Worm (Caenorhabditis elegans) whole organism, L1 larva: ENCODE results near the gene R02D5.4.

Experiments used
- C16A3.4 ChIP-seq: fragments of 150-350 bp; optimal IDR thresholded peaks from 2 replicates; lab custom pipeline; 2014; ENCODE audit warnings: missing biosample characterization, missing genetic modification characterization
- F16B12.6 ChIP-seq: fragments of 150-350 bp; optimal IDR thresholded peaks from 2 replicates; lab custom pipeline; 2014; ENCODE audit warnings: missing biosample characterization, missing genetic modification characterization
- Y116A8C.19 ChIP-seq: sonication (generic microtip); optimal IDR thresholded peaks from 2 replicates; lab custom pipeline; 2016; ENCODE audit warnings: missing compliant biosample characterization, missing genetic modification characterization, borderline replicate concordance
- blmp-1 ChIP-seq: fragments of 150-350 bp; optimal IDR thresholded peaks from 2 replicates; lab custom pipeline; 2014; ENCODE audit warnings: missing biosample characterization, missing genetic modification characterization
- ceh-82 ChIP-seq, 3 experiments: fragments of 150-350 bp in 1 of 3; sonication (generic microtip) in 2 of 3; optimal IDR thresholded peaks; 2 replicates each; lab custom pipeline; 2014 to 2017; ENCODE audit warnings: missing biosample characterization in 3 of 3, missing genetic modification characterization in 3 of 3
- ces-1 ChIP-seq: fragments of 150-350 bp; optimal IDR thresholded peaks from 2 replicates; lab custom pipeline; 2014; ENCODE audit warnings: missing biosample characterization, missing genetic modification reagents, missing genetic modification characterization
- dpl-1 ChIP-seq, 3 experiments: fragments of 150-350 bp in 2 of 3; sonication (generic microtip) in 1 of 3; optimal IDR thresholded peaks; 2 replicates each; lab custom pipeline; 2014 to 2017; ENCODE audit warnings: missing biosample characterization in 3 of 3, missing genetic modification characterization in 3 of 3, missing genetic modification reagents in 3 of 3
- efl-1 ChIP-seq, 4 experiments: fragments of 150-350 bp; optimal IDR thresholded peaks in 3 of 4; peaks in 1 of 4; 1 replicate in 1 of 4; 2 replicates in 3 of 4; lab custom pipeline; 2014; ENCODE audit warnings: missing biosample characterization in 2 of 4, missing genetic modification characterization in 2 of 4, missing genetic modification reagents in 2 of 4
- elt-2 ChIP-seq: sonication (generic microtip); optimal IDR thresholded peaks from 2 replicates; lab custom pipeline; 2016; ENCODE audit warnings: missing genetic modification characterization, mild to moderate bottlenecking, inconsistent platforms, missing compliant biosample characterization, missing genetic modification reagents
- elt-3 ChIP-seq, 6 experiments: fragments of 150-350 bp in 1 of 6; sonication (generic microtip); optimal IDR thresholded peaks; 2 replicates each; lab custom pipeline; 2017 to 2018; ENCODE audit warnings: missing biosample characterization in 6 of 6, missing genetic modification characterization in 6 of 6, inconsistent platforms in 1 of 6
- fkh-4 ChIP-seq: sonication (generic microtip); optimal IDR thresholded peaks from 2 replicates; lab custom pipeline; 2016; ENCODE audit warnings: missing compliant biosample characterization, missing genetic modification characterization, borderline replicate concordance
- fkh-8 ChIP-seq: sonication (generic microtip); optimal IDR thresholded peaks from 2 replicates; lab custom pipeline; 2016; ENCODE audit warnings: mild to moderate bottlenecking, missing genetic modification characterization, missing compliant biosample characterization
- fos-1 ChIP-seq: fragments of 150-350 bp; optimal IDR thresholded peaks from 2 replicates; lab custom pipeline; 2014; ENCODE audit warnings: missing biosample characterization, missing genetic modification characterization
- lin-13 ChIP-seq: fragments of 150-350 bp; optimal IDR thresholded peaks from 2 replicates; lab custom pipeline; 2014; ENCODE audit warnings: missing biosample characterization, missing genetic modification reagents, missing genetic modification characterization
- lin-14 ChIP-seq: fragments of 200-800 bp; sonication (Bioruptor generic); optimal IDR thresholded peaks from 2 replicates; lab custom pipeline; 2018; ENCODE audit warnings: mild to moderate bottlenecking, missing genetic modification characterization, moderate library complexity, missing compliant biosample characterization
- lin-35 ChIP-seq, 2 experiments: fragments of 150-350 bp; optimal IDR thresholded peaks; 2 replicates each; lab custom pipeline; 2014; ENCODE audit warnings: missing biosample characterization in 2 of 2, missing genetic modification characterization in 2 of 2, missing genetic modification reagents in 2 of 2
- lin-39 ChIP-seq: fragments of 150-350 bp; optimal IDR thresholded peaks from 2 replicates; lab custom pipeline; 2014; ENCODE audit warnings: missing biosample characterization, missing genetic modification reagents, missing genetic modification characterization
- lsy-2 ChIP-seq, 2 experiments: fragments of 150-350 bp; optimal IDR thresholded peaks; 2 replicates each; lab custom pipeline; 2014; ENCODE audit warnings: missing biosample characterization in 2 of 2, missing genetic modification characterization in 2 of 2
- mdl-1 ChIP-seq, 2 experiments: fragments of 150-350 bp; optimal IDR thresholded peaks; 2 replicates each; lab custom pipeline; 2014 to 2017; ENCODE audit warnings: missing biosample characterization in 2 of 2, missing genetic modification characterization in 2 of 2, inconsistent platforms in 1 of 2
- mep-1 ChIP-seq: fragments of 150-350 bp; optimal IDR thresholded peaks from 2 replicates; lab custom pipeline; 2014; ENCODE audit warnings: missing biosample characterization, missing genetic modification characterization
- nhr-12 ChIP-seq: sonication (generic microtip); optimal IDR thresholded peaks from 2 replicates; lab custom pipeline; 2017; ENCODE audit warnings: missing biosample characterization, missing genetic modification characterization
- nhr-19 ChIP-seq: fragments of 200-800 bp; sonication (Bioruptor generic); conservative IDR thresholded peaks from 2 replicates; pipeline ENCODE4 v1.3.6; 2022; ENCODE audit warnings: missing genetic modification characterization, missing compliant biosample characterization
- nhr-20 ChIP-seq: sonication (generic microtip); optimal IDR thresholded peaks from 2 replicates; lab custom pipeline; 2016; ENCODE audit warnings: mild to moderate bottlenecking, missing genetic modification characterization, missing compliant biosample characterization
- nhr-237 ChIP-seq: fragments of 150-350 bp; optimal IDR thresholded peaks from 2 replicates; lab custom pipeline; 2014; ENCODE audit warnings: missing biosample characterization, missing genetic modification characterization
- nhr-28 ChIP-seq: fragments of 150-350 bp; optimal IDR thresholded peaks from 2 replicates; lab custom pipeline; 2014; ENCODE audit warnings: missing biosample characterization, missing genetic modification characterization
- nhr-71 ChIP-seq: sonication (generic microtip); optimal IDR thresholded peaks from 2 replicates; lab custom pipeline; 2016; ENCODE audit warnings: mild to moderate bottlenecking, missing genetic modification characterization, moderate library complexity, missing compliant biosample characterization
- nhr-76 ChIP-seq: sonication (generic microtip); optimal IDR thresholded peaks from 2 replicates; lab custom pipeline; 2017; ENCODE audit warnings: missing biosample characterization, missing genetic modification characterization
- nhr-85 ChIP-seq: sonication (generic microtip); peaks from one replicate; lab custom pipeline; 2016; ENCODE audit warnings: missing genetic modification characterization, inconsistent platforms, missing compliant biosample characterization
- nhr-90 ChIP-seq: sonication (generic microtip); optimal IDR thresholded peaks from 2 replicates; lab custom pipeline; 2016; ENCODE audit warnings: mild to moderate bottlenecking, missing genetic modification characterization, missing compliant biosample characterization; ENCODE audit not compliant: poor library complexity
- pag-3 ChIP-seq: sonication (generic microtip); optimal IDR thresholded peaks from 2 replicates; lab custom pipeline; 2017; ENCODE audit warnings: missing genetic modification characterization, mild to moderate bottlenecking, missing compliant biosample characterization, antibody characterized with exemption, borderline replicate concordance; ENCODE audit not compliant: insufficient read depth
- pax-3 ChIP-seq: fragments of 200-800 bp; sonication (Bioruptor generic); optimal IDR thresholded peaks from 2 replicates; lab custom pipeline; 2018; ENCODE audit warnings: mild to moderate bottlenecking, missing genetic modification characterization, moderate library complexity, missing compliant biosample characterization
- skn-1 ChIP-seq: fragments of 150-350 bp; optimal IDR thresholded peaks from 2 replicates; lab custom pipeline; 2014; ENCODE audit warnings: missing biosample characterization, missing genetic modification characterization
- snpc-4 ChIP-seq: fragments of 150-350 bp; optimal IDR thresholded peaks from 2 replicates; lab custom pipeline; 2014; ENCODE audit warnings: missing biosample characterization, missing genetic modification characterization
- snu-23 ChIP-seq: sonication (generic microtip); optimal IDR thresholded peaks from 2 replicates; lab custom pipeline; 2016; ENCODE audit warnings: missing genetic modification characterization, missing compliant biosample characterization
- tbx-2 ChIP-seq: sonication (generic microtip); optimal IDR thresholded peaks from 2 replicates; lab custom pipeline; 2016; ENCODE audit warnings: missing genetic modification characterization, missing compliant biosample characterization
- unc-130 ChIP-seq: fragments of 150-350 bp; optimal IDR thresholded peaks from 2 replicates; lab custom pipeline; 2017; ENCODE audit warnings: missing biosample characterization, missing genetic modification characterization, inconsistent platforms
- unc-30 ChIP-seq: sonication (generic microtip); optimal IDR thresholded peaks from 2 replicates; lab custom pipeline; 2017; ENCODE audit warnings: missing biosample characterization, missing genetic modification characterization
- unc-86 ChIP-seq: sonication (generic microtip); optimal IDR thresholded peaks from 2 replicates; lab custom pipeline; 2016; ENCODE audit warnings: missing genetic modification characterization, missing compliant biosample characterization
- vab-15 ChIP-seq: sonication (generic microtip); optimal IDR thresholded peaks from 2 replicates; lab custom pipeline; 2017; ENCODE audit warnings: missing genotype, mild to moderate bottlenecking, missing genetic modification characterization, missing compliant biosample characterization
- ztf-11 ChIP-seq, 2 experiments: sonication (generic microtip); optimal IDR thresholded peaks; 2 replicates each; lab custom pipeline; 2016 to 2017; ENCODE audit warnings: missing genetic modification characterization in 2 of 2, missing biosample characterization in 1 of 2, missing compliant biosample characterization in 1 of 2

The R02D5.4 gene

ce11 chrV:14518010-14518409 is 33.5 kb upstream of the R02D5.4 start, which contains the start of gene R02D5.6:
R02D5.6 (minus strand) TSS chrV:14518110.
- no peak for TF ChIP-seq C16A3.4 (tag; lab: Kevin White, UChicago)
- TF ChIP-seq fkh-8, result peak; percentile 14
- TF ChIP-seq, all 84 proteins: peak for 1

ce11 chrV:14510746-14511145 is 26.3 kb upstream of the R02D5.4 start, which contains the start of gene R02D5.9:
R02D5.9 (minus strand) TSS chrV:14511123.
- peak; percentile 6 for TF ChIP-seq unc-130 (tag; lab: Kevin White, UChicago)
- peak; percentile 42 for TF ChIP-seq mep-1 (tag; lab: Kevin White, UChicago)
- TF ChIP-seq skn-1, result peak; percentile 14
- peak; percentile 87 for TF ChIP-seq lin-14 (GFP tag; lab: Kevin White, UChicago)
- no peak for TF ChIP-seq nhr-90 (tag; lab: Kevin White, UChicago)
- TF ChIP-seq fos-1, result no peak
- TF ChIP-seq dpl-1 (GFP tag; optimal IDR thresholded peaks at IDR 0.05; lab: Kevin White, UChicago), result no peak
- no peak for TF ChIP-seq snpc-4 (tag; lab: Kevin White, UChicago)
- peak; percentile 25 for TF ChIP-seq nhr-71 (tag; lab: Kevin White, UChicago)
- no peak for TF ChIP-seq ztf-11 (tag; optimal IDR thresholded peaks at IDR 0.05; lab: Kevin White, UChicago)
- TF ChIP-seq F16B12.6, result no peak
- TF ChIP-seq nhr-20 (tag; lab: Kevin White, UChicago), result peak; percentile 50
- TF ChIP-seq tbx-2 (tag; lab: Kevin White, UChicago), result peak; percentile 42
- TF ChIP-seq unc-30 (tag; lab: Kevin White, UChicago), result no peak
- no peak for TF ChIP-seq elt-2 (tag; lab: Kevin White, UChicago)
- TF ChIP-seq pag-3, result peak; percentile 6
- peak; percentile 99 for TF ChIP-seq blmp-1 (tag; lab: Kevin White, UChicago)
- no peak for TF ChIP-seq nhr-76 (tag; lab: Kevin White, UChicago)
- peak; percentile 51 for TF ChIP-seq snu-23
- peak; percentile 4 to 9 for TF ChIP-seq efl-1 (optimal IDR thresholded peaks at IDR 0.05; lab: Kevin White, UChicago)
- TF ChIP-seq efl-1 (GFP tag; optimal IDR thresholded peaks at IDR 0.05 in 1 of 2; lab: Kevin White, UChicago), result peak in 1 of 2 experiments; percentile 4
- no peak for TF ChIP-seq ceh-82 (tag; optimal IDR thresholded peaks at IDR 0.05; lab: Kevin White, UChicago)
- TF ChIP-seq lin-39 (tag; lab: Kevin White, UChicago), result no peak
- TF ChIP-seq nhr-85, result peak; percentile 91
- TF ChIP-seq mdl-1 (tag; optimal IDR thresholded peaks at IDR 0.05; lab: Kevin White, UChicago), result peak in 1 of 2 experiments; percentile 94
- TF ChIP-seq lin-35 (GFP tag; optimal IDR thresholded peaks at IDR 0.05; lab: Kevin White, UChicago), result peak in 1 of 2 experiments; percentile 70
- TF ChIP-seq elt-3 (tag; optimal IDR thresholded peaks at IDR 0.05; lab: Kevin White, UChicago), result peak in 4 of 6 experiments; percentile 12 to 87 (median 22)
- peak in 1 of 2 experiments; percentile 43 for TF ChIP-seq lsy-2 (tag; optimal IDR thresholded peaks at IDR 0.05; lab: Kevin White, UChicago)
- TF ChIP-seq, all 84 proteins: peak for 16

DNA sequence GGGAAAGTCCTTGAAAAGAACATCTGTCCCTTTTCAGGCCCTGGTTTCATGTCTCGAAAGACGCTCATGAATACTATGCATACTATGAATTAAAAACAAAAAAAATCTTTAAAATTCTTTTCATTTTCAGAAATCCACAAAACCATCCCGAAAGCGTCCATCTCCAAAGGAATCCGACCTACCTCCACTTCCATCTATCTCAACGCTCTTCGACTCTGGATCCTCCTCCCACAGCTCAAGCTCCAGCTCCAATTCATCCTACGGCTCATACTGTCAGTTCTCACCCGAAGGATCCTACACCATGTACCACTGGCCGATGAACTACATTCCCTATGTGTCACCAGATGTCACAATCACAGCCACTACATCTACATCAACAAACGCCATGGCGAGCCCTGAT is 24.1 kb upstream of the R02D5.4 start:
- no peak for TF ChIP-seq fkh-4
- TF ChIP-seq nhr-12 (tag; lab: Kevin White, UChicago), result no peak
- TF ChIP-seq pax-3 (tag; lab: Kevin White, UChicago), result no peak
- TF ChIP-seq lin-13 (GFP tag; lab: Kevin White, UChicago), result no peak
- no peak for TF ChIP-seq nhr-237 (tag; lab: Kevin White, UChicago)
- no peak for TF ChIP-seq ces-1 (GFP tag; lab: Kevin White, UChicago)
- TF ChIP-seq vab-15, result no peak
- TF ChIP-seq Y116A8C.19 (tag; lab: Kevin White, UChicago), result no peak
- no peak for TF ChIP-seq lsy-2 (tag; optimal IDR thresholded peaks at IDR 0.05; lab: Kevin White, UChicago)
- TF ChIP-seq nhr-28 (tag; lab: Kevin White, UChicago), result no peak
- no peak for TF ChIP-seq unc-30 (tag; lab: Kevin White, UChicago)
- TF ChIP-seq elt-3 (tag; optimal IDR thresholded peaks at IDR 0.05; lab: Kevin White, UChicago), result no peak
- TF ChIP-seq unc-86, result no peak
- no peak for TF ChIP-seq nhr-19 (GFP tag; lab: Robert Waterston, UW)
- TF ChIP-seq mdl-1 (tag; optimal IDR thresholded peaks at IDR 0.05; lab: Kevin White, UChicago), result no peak
